Worm (Caenorhabditis elegans) whole organism, mixed stage, embryonic: ENCODE results near the gene sri-54.

Experiments
- elt-3 ChIP-seq: fragments of 150-350 bp; optimal IDR thresholded peaks from 2 replicates; lab custom pipeline; 2014; ENCODE audit warnings: missing biosample characterization, missing genetic modification characterization
- nhr-76 ChIP-seq: sonication (generic microtip); optimal IDR thresholded peaks from 2 replicates; lab custom pipeline; 2017; ENCODE audit warnings: missing biosample characterization, missing genetic modification characterization
- pha-4 ChIP-seq: fragments of 150-350 bp; optimal IDR thresholded peaks from 2 replicates; lab custom pipeline; 2018; ENCODE audit warnings: missing biosample characterization, missing genetic modification reagents, missing genetic modification characterization
- unc-39 ChIP-seq: fragments of 150-350 bp; optimal IDR thresholded peaks from 2 replicates; lab custom pipeline; 2014; ENCODE audit warnings: missing biosample characterization, missing genetic modification characterization

DNA sequence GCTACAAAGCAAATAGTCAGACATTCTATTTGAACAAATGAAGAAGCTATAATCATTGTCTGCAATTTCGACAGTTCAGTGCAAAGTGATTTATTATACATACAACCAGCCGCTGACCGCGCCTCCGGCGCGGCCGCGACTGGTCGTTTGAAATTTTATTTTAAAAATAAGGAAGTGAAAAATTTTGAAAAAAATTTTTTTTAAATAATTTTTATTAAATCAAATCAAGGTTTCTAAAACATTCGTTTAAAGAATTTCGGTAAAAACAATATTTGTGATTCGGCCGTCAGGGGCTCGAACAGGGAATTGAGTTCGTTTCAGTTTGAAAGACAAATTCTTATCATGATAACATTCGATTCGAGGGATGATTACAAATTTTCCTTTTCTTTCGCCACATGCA is 34.5 kb upstream of the sri-54 start, which contains the start of gene Y27F2A.10:
- TF ChIP-seq nhr-76 (tag; lab: Kevin White, UChicago) (no peak), elt-3 (no peak), pha-4 (tag; lab: Kevin White, UChicago) (no peak), unc-39 (tag; lab: Kevin White, UChicago) (no peak)
